Worm (Caenorhabditis elegans): ENCODE measurements around the gene smc-4.

DNA sequence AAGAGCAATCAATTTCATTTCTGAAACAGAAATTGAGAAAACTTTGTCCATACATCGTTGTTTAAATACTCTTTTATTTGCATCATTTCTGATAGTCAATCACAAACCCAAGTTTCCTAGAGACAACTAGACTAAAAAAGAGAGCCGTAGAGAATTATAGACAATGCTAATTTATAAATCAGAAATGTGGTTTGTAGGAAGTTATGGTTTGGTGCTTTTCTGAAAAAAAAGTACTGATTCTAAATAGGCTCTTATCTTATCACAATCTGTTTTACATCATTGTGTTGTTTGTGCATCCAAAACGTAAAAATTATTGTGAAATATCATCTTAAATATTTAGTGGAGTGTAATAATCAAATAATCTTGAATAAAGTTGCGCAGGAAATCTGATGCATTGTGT is 46.7 kb upstream of the smc-4 start, which contains the start of gene ugt-62:
- TF ChIP-seq ref-1 (GFP tag; conservative IDR thresholded peaks at IDR 0.05) (no peak), flt-1 (GFP tag; IDR thresholded peaks at IDR 0.05) (no peak), T22C8.4 (GFP tag; IDR thresholded peaks at IDR 0.05) (no peak), med-1 (GFP tag; optimal IDR thresholded peaks at IDR 0.05; ENCODE audit: insufficient read depth) (no peak)
